Fruit fly (Drosophila melanogaster): Measurements from ENCODE around the gene CG12075.

- no peak for TF ChIP-seq psq (GFP tag; optimal IDR thresholded peaks at IDR 0.05)
- TF ChIP-seq pan (optimal IDR thresholded peaks at IDR 0.05), result no peak
- no peak for TF ChIP-seq OdsH (GFP tag; optimal IDR thresholded peaks at IDR 0.05)
- no peak for TF ChIP-seq Dfd (GFP tag; optimal IDR thresholded peaks at IDR 0.05)
- TF ChIP-seq dsf (GFP tag; optimal IDR thresholded peaks at IDR 0.05; ENCODE audit: borderline replicate concordance), result no peak
- TF ChIP-seq GATAd (GFP tag; optimal IDR thresholded peaks at IDR 0.05), result no peak
- TF ChIP-seq dl (GFP tag; optimal IDR thresholded peaks at IDR 0.05; ENCODE audit: insufficient read depth in 1 of 2, partially characterized antibody in 2 of 2), result no peak
- TF ChIP-seq usp (GFP tag; optimal IDR thresholded peaks at IDR 0.05), result no peak
- TF ChIP-seq jim (GFP tag; optimal IDR thresholded peaks at IDR 0.05), result no peak
- TF ChIP-seq h (GFP tag; optimal IDR thresholded peaks at IDR 0.05), result no peak
- no peak for TF ChIP-seq rgr (GFP tag; optimal IDR thresholded peaks at IDR 0.05)
- no peak for TF ChIP-seq Hnf4 (GFP tag; optimal IDR thresholded peaks at IDR 0.05)
- no peak for TF ChIP-seq CrebA (GFP tag; optimal IDR thresholded peaks at IDR 0.05; ENCODE audit: borderline replicate concordance)
- no peak for TF ChIP-seq CG9705 (GFP tag; optimal IDR thresholded peaks at IDR 0.05)
Observed at dm6 chrX:8839370-8839769, 1.2 kb downstream of the CG12075 start.
